Worm (Caenorhabditis elegans) whole organism, early embryonic: ENCODE data around the gene grp-1.
A peak's percentile ranks its signal among the peaks of the same experiment; 100 is the strongest.

Source experiments
- B0310.2 ChIP-seq: sonication (generic microtip); optimal IDR thresholded peaks from 2 replicates; lab custom pipeline; 2016; ENCODE audit warnings: mild to moderate bottlenecking, missing genetic modification characterization, missing compliant biosample characterization
- aly-1 ChIP-seq: sonication (generic microtip); optimal IDR thresholded peaks from 2 replicates; lab custom pipeline; 2016; ENCODE audit warnings: missing genetic modification characterization, missing compliant biosample characterization
- ama-1 ChIP-seq: fragments of 150-350 bp; optimal IDR thresholded peaks from 2 replicates; lab custom pipeline; 2014
- ceh-13 ChIP-seq: fragments of 200-800 bp; sonication (Bioruptor generic); optimal IDR thresholded peaks from 2 replicates; lab custom pipeline; 2018; ENCODE audit warnings: mild to moderate bottlenecking, missing genetic modification characterization, missing compliant biosample characterization
- ceh-36 ChIP-seq: sonication (generic microtip); optimal IDR thresholded peaks from 2 replicates; lab custom pipeline; 2016; ENCODE audit warnings: missing genetic modification characterization, inconsistent platforms, missing compliant biosample characterization
- ets-7 ChIP-seq: sonication (generic microtip); optimal IDR thresholded peaks from 2 replicates; lab custom pipeline; 2016; ENCODE audit warnings: missing genotype, missing genetic modification characterization, missing compliant biosample characterization
- flt-1 ChIP-seq: fragments of 200-800 bp; sonication (Bioruptor generic); IDR thresholded peaks from 2 replicates; pipeline ENCODE4 v1.3.6; 2022; ENCODE audit warnings: missing genetic modification characterization, missing compliant biosample characterization
- hmbx-1 ChIP-seq: sonication (generic microtip); optimal IDR thresholded peaks from 2 replicates; lab custom pipeline; 2016; ENCODE audit warnings: mild to moderate bottlenecking, missing genetic modification characterization, missing compliant biosample characterization
- pes-1 ChIP-seq: fragments of 200-800 bp; sonication (Bioruptor generic); IDR thresholded peaks from 2 replicates; pipeline ENCODE4 v1.3.6; 2022; ENCODE audit warnings: missing genetic modification reagents, missing genetic modification characterization, missing compliant biosample characterization
- sea-1 ChIP-seq: fragments of 200-800 bp; sonication (Bioruptor generic); conservative IDR thresholded peaks from 2 replicates; pipeline ENCODE4 v1.3.6; 2022; ENCODE audit warnings: missing genetic modification characterization, missing compliant biosample characterization
- tbx-11 ChIP-seq: fragments of 200-800 bp; sonication (Bioruptor generic); IDR thresholded peaks from 2 replicates; pipeline ENCODE4 v1.3.6; 2022; ENCODE audit warnings: missing genetic modification characterization, missing compliant biosample characterization
- tra-4 ChIP-seq: sonication (generic microtip); optimal IDR thresholded peaks from 2 replicates; lab custom pipeline; 2017; ENCODE audit warnings: missing genetic modification characterization, missing compliant biosample characterization

DNA sequence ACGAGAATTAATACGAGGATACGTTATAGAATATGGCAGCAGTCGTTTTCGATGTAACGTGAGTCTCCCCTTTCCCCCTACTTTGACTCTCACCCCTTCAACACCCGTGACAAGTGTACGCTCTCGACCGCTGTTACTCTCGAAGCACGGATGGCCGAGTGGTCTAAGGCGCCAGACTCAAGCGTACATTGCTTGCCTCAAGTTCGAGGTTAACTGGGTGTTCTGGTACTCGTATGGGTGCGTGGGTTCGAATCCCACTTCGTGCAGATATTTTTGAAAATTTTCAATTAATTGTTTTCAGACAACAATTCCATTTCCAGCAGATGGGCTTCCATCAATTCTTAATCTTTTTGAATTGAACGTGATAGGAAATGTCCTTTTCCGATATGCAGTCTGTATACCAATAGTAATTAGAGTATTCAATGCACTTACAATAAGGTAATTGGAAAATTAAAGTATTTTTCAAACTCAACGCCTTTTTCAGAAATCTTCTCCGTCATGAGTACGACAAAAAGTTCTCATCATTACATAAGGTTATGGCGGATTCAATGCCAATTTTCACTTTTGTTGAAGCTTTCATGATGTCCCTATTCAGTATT, 24.1 kb downstream of the grp-1 start:
- TF ChIP-seq ama-1 (lab: Kevin White, UChicago), result no peak
- TF ChIP-seq pes-1, result peak; percentile 95
- peak; percentile 91 for TF ChIP-seq sea-1 (GFP tag; lab: Robert Waterston, UW)
- peak; percentile 90 for TF ChIP-seq B0310.2 (tag; lab: Kevin White, UChicago)
- TF ChIP-seq aly-1 (tag; lab: Kevin White, UChicago), result peak; percentile 90
- peak; percentile 93 for TF ChIP-seq flt-1
- TF ChIP-seq hmbx-1 (tag; lab: Kevin White, UChicago), result peak; percentile 57
- TF ChIP-seq tbx-11, result peak; percentile 89
- TF ChIP-seq ceh-36 (tag; lab: Kevin White, UChicago), result peak; percentile 89
- TF ChIP-seq tra-4 (tag; lab: Kevin White, UChicago), result peak; percentile 70
- peak; percentile 87 for TF ChIP-seq ceh-13 (GFP tag; lab: Kevin White, UChicago)
- TF ChIP-seq ets-7, result peak; percentile 70
